Worm (Caenorhabditis elegans): ENCODE data around the gene tsg-101.

ce11 chrIV:3467751-3468150 is 46.6 kb downstream of the tsg-101 start:
- TF ChIP-seq flt-1 (GFP tag; IDR thresholded peaks at IDR 0.05) = no peak
- TF ChIP-seq T22C8.4 (GFP tag; IDR thresholded peaks at IDR 0.05) = no peak
- no peak for TF ChIP-seq klf-2 (GFP tag; conservative IDR thresholded peaks at IDR 0.05)
- no peak for TF ChIP-seq med-1 (GFP tag; optimal IDR thresholded peaks at IDR 0.05; ENCODE audit: insufficient read depth)
- TF ChIP-seq ref-1 (GFP tag; conservative IDR thresholded peaks at IDR 0.05) = no peak
